Fruit fly (Drosophila melanogaster): ENCODE data around the gene RpS26.

RpS26 gene

DNA sequence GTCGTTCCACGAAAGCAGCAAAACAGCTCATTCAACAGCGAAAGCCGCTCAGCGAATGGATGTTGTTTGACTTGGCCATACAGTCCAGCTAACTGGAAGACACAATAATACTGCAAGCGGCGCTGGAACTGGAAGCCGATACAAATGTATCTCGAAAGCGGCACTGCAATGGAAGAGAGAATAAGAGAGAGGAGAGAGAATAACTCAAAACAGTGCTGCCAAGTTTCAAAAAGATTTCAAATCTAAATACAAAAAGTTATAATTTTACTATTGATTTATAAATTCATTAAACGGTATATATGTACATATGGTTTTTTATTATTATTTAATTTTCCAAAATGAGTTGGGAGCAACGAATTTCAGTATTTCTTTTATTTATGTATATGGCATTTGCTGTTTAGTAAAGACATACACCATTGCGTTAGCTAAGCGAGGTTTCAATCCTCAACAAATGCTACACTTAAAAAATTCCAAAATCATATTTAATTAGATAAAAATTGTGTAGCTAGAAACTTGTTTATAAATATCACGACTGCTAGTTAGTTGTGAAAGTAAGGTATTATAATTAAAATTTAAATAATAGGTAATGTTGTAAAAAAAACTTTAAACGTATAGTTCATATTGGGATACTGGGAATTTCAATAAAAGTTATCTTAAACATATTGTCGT lies 41.4 kb upstream of the RpS26 start, which contains the start of gene CG10283:
TSS of gene CG10283 (minus strand) at position 132 of the 669 bp plus-strand sequence.
- TF ChIP-seq Blimp-1 (GFP tag; optimal IDR thresholded peaks at IDR 0.05) (no peak), Sox102F (GFP tag; optimal IDR thresholded peaks at IDR 0.05) (peak; percentile 30), eg (GFP tag; IDR thresholded peaks at IDR 0.05) (peak; percentile 35; the same call in 2 of the 3 replicates), Hr38 (GFP tag; optimal IDR thresholded peaks at IDR 0.05) (no peak), CG6854 (GFP tag; optimal IDR thresholded peaks at IDR 0.05) (peak; percentile 64), net (GFP tag; optimal IDR thresholded peaks at IDR 0.05) (no peak), CG8632 (GFP tag; optimal IDR thresholded peaks at IDR 0.05) (no peak), CG3919 (GFP tag; optimal IDR thresholded peaks at IDR 0.05) (peak; percentile 34), fd59A (GFP tag; optimal IDR thresholded peaks at IDR 0.05) (no peak), CG34406 (GFP tag; optimal IDR thresholded peaks at IDR 0.05) (peak; percentile 46), acj6 (GFP tag; optimal IDR thresholded peaks at IDR 0.05) (no peak), Hr4 (GFP tag; optimal IDR thresholded peaks at IDR 0.05) (peak; percentile 4), Sox14 (GFP tag; optimal IDR thresholded peaks at IDR 0.05) (peak; percentile 18), vri (GFP tag; optimal IDR thresholded peaks at IDR 0.05) (peak; percentile 43), ss (GFP tag; optimal IDR thresholded peaks at IDR 0.05) (peak; percentile 6 to 43), Eip75B (GFP tag; optimal IDR thresholded peaks at IDR 0.05) (peak; percentile 8), CG3032 (tag; optimal IDR thresholded peaks at IDR 0.05) (peak; percentile 33), Ets96B (tag; optimal IDR thresholded peaks at IDR 0.05) (peak; percentile 36), Eip78C (GFP tag) (peak; percentile 68), Smox (GFP tag; optimal IDR thresholded peaks at IDR 0.05) (peak; percentile 51), salr (GFP tag; optimal IDR thresholded peaks at IDR 0.05) (peak in 1 of 2 experiments; percentile 40), esn (GFP tag; optimal IDR thresholded peaks at IDR 0.05) (peak; percentile 22), Hr39 (GFP tag; optimal IDR thresholded peaks at IDR 0.05) (no peak), CG31627 (GFP tag; optimal IDR thresholded peaks at IDR 0.05) (peak; percentile 16), fkh (GFP tag; optimal IDR thresholded peaks at IDR 0.05) (peak; percentile 15), CG11294 (GFP tag; IDR thresholded peaks at IDR 0.05) (no peak), CG6276 (GFP tag; optimal IDR thresholded peaks at IDR 0.05) (no peak), svp (GFP tag) (no peak), lz (GFP tag; optimal IDR thresholded peaks at IDR 0.05) (peak; percentile 15), CG10631 (GFP tag; optimal IDR thresholded peaks at IDR 0.05) (peak; percentile 23), CG6808 (GFP tag; optimal IDR thresholded peaks at IDR 0.05) (peak; percentile 100), fd85E (GFP tag; optimal IDR thresholded peaks at IDR 0.05) (no peak), dsx (GFP tag; optimal IDR thresholded peaks at IDR 0.05; ENCODE audit: poor library complexity, severe bottlenecking) (peak; percentile 53), CG8119 (GFP tag; IDR thresholded peaks at IDR 0.05) (peak; percentile 55; the same call in 2 of the 3 replicates), CG9139 (GFP tag; optimal IDR thresholded peaks at IDR 0.05) (peak; percentile 32)

DNA sequence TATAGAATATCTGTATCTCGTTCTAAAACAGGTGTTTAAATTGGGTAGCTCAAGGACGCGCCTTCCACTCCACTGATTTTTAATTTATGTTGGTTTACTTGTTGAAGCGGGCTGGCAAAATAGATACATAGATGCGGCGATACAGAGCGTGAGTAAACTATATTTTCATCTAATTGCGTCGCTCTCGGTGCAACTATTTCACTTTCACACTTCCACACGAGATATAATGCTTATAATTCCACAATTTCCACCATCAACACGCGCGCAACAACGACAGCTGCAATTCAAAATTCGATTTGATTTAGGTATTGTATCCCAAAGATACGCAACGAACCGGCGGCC lies 40.9 kb upstream of the RpS26 start:
- TF ChIP-seq lz (GFP tag; optimal IDR thresholded peaks at IDR 0.05) (no peak), Eip78C (GFP tag) (peak; percentile 60)

DNA sequence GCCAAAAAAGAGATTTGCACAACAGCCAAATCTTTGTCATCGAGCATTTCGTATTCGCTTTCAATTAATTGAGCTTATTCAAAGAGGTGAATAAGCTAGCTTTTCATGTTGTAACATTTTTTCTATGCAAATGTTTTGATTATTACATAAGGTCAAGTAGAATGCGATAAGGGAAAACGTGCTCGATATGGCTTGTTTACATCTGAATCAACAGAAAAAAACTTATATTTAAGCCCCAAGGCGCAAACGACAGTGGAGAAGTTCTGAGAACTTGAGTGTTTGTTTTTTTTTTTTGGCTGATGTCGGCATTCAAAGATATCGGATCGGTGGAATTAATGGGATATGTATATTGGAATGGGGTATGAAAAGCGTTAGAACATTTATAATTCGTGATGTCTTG lies 39.9 kb upstream of the RpS26 start:
- TF ChIP-seq cyc (GFP tag; optimal IDR thresholded peaks at IDR 0.05): no peak
- TF ChIP-seq Gug (GFP tag; IDR thresholded peaks at IDR 0.05): no peak
- peak; percentile 58 for TF ChIP-seq fkh (GFP tag; optimal IDR thresholded peaks at IDR 0.05)
- no peak for TF ChIP-seq OdsH (GFP tag; optimal IDR thresholded peaks at IDR 0.05)
- no peak for TF ChIP-seq Ets96B (tag; optimal IDR thresholded peaks at IDR 0.05)
- no peak for TF ChIP-seq Met (GFP tag; optimal IDR thresholded peaks at IDR 0.05)
- no peak for TF ChIP-seq Sox14 (GFP tag; optimal IDR thresholded peaks at IDR 0.05)
